Worm (Caenorhabditis elegans): ENCODE results near the gene pqn-94.

DNA sequence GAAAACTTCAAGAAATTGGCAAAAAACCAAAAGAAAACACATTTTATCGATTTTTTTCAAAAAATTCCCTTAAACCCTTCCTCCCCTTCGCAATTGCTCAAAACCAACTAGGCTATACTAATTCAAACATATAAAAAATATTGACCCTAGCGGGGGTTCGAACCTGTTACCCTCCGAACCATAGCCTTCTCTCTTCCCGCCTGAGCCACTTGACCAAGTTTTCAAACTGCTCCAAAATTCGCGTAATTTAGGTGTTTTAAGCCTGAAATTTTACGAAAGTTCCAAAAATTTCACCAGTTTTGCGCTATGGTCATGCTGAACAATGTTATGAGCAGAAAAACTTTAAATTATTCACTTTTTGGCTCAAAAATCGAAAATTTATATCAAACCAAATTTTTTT is 45.2 kb downstream of the pqn-94 start:
- no peak for TF ChIP-seq unc-39 (tag; optimal IDR thresholded peaks at IDR 0.05)
- no peak for TF ChIP-seq nhr-11 (tag; optimal IDR thresholded peaks at IDR 0.05)
- TF ChIP-seq fos-1 (tag; optimal IDR thresholded peaks at IDR 0.05) = no peak
- TF ChIP-seq ztf-7 (tag; optimal IDR thresholded peaks at IDR 0.05) = no peak
- TF ChIP-seq ama-1 (optimal IDR thresholded peaks at IDR 0.05) = no peak
- no peak for TF ChIP-seq skn-1 (tag; optimal IDR thresholded peaks at IDR 0.05)
- no peak for TF ChIP-seq lsy-2 (tag; optimal IDR thresholded peaks at IDR 0.05)
- TF ChIP-seq mdl-1 (tag; optimal IDR thresholded peaks at IDR 0.05) = no peak
- no peak for TF ChIP-seq nhr-42 (GFP tag; IDR thresholded peaks at IDR 0.05)
- TF ChIP-seq unc-62 (GFP tag; optimal IDR thresholded peaks at IDR 0.05 in 1 of 2) = no peak
- TF ChIP-seq unc-62 (tag; optimal IDR thresholded peaks at IDR 0.05) = no peak

All from whole organism, L4 larva.